Fruit fly (Drosophila melanogaster) Kc167 (cell line): ENCODE results near the gene tld.

Experiments
- h ChIP-seq: fragments of >200 bp; optimal IDR thresholded peaks from 3 replicates; lab custom pipeline; 2018; ENCODE audit warnings: missing external identifiers
- psq ChIP-seq: fragments of >200 bp; optimal IDR thresholded peaks from 2 replicates; lab custom pipeline; 2017; ENCODE audit warnings: missing external identifiers

- TF ChIP-seq h (no peak), psq (lab: Kevin White, UChicago) (no peak)
Observed at dm6 chr3R:24787042-24787565, 37.6 kb downstream of the tld start, which contains the start of gene CG5805.
